Fruit fly (Drosophila melanogaster) whole organism: ENCODE data around the gene CG17233.

ENCODE experiments used
- pan ChIP-seq: fragments of >200 bp; optimal IDR thresholded peaks from 2 replicates; lab custom pipeline; 2017
- usp ChIP-seq: fragments of >200 bp; optimal IDR thresholded peaks from 2 replicates; lab custom pipeline; 2017; ENCODE audit warnings: missing biosample characterization, missing genetic modification characterization, mixed read lengths

DNA sequence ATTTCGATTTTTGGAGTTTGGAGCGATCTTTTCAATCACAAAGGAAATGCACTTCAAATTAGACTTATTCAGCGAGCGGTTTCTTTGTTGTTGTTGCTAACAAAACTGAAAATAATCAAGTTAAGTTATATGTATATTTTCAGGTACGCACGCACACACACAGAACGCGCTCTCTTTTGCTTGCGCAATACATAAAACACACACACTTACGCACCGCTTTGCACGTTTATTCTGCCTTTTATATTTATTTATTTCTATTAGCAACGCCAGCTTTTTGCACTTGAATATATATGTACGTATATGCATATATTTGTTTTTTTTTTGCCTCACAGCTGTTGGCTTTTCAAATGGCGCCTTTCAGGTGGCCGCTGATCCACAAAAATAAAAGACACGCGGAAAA is 44.0 kb downstream of the CG17233 start:
- TF ChIP-seq pan (no peak), usp (no peak)
